Worm (Caenorhabditis elegans) whole organism, L3 larva: ENCODE measurements around the gene R10H10.4.

Experiments
- ceh-28 ChIP-seq: fragments of 150-350 bp; optimal IDR thresholded peaks from 2 replicates; lab custom pipeline; 2014; ENCODE audit warnings: missing biosample characterization, missing genetic modification reagents, missing genetic modification characterization
- ceh-82 ChIP-seq: fragments of 150-350 bp; optimal IDR thresholded peaks from 2 replicates; lab custom pipeline; 2014; ENCODE audit warnings: missing biosample characterization, missing genetic modification characterization
- elt-2 ChIP-seq: sonication (generic microtip); optimal IDR thresholded peaks from 2 replicates; lab custom pipeline; 2016; ENCODE audit warnings: missing genetic modification reagents, mild to moderate bottlenecking, missing genetic modification characterization, missing compliant biosample characterization
- fos-1 ChIP-seq: fragments of 150-350 bp; optimal IDR thresholded peaks from 2 replicates; lab custom pipeline; 2014; ENCODE audit warnings: missing biosample characterization, missing genetic modification characterization
- lin-15B ChIP-seq: fragments of 150-350 bp; optimal IDR thresholded peaks from 2 replicates; lab custom pipeline; 2014; ENCODE audit warnings: missing biosample characterization, missing genetic modification characterization
- nhr-237 ChIP-seq: fragments of 150-350 bp; optimal IDR thresholded peaks from 2 replicates; lab custom pipeline; 2014; ENCODE audit warnings: missing biosample characterization, missing genetic modification characterization
- nhr-77 ChIP-seq: fragments of 150-350 bp; optimal IDR thresholded peaks from 2 replicates; lab custom pipeline; 2014; ENCODE audit warnings: missing biosample characterization, missing genetic modification characterization
- snpc-4 ChIP-seq: fragments of 150-350 bp; optimal IDR thresholded peaks from 2 replicates; lab custom pipeline; 2014; ENCODE audit warnings: missing biosample characterization, missing genetic modification characterization
- tbx-2 ChIP-seq: sonication (generic microtip); optimal IDR thresholded peaks from 2 replicates; lab custom pipeline; 2016; ENCODE audit warnings: mild to moderate bottlenecking, missing genetic modification characterization, missing compliant biosample characterization
- unc-39 ChIP-seq: sonication (generic microtip); optimal IDR thresholded peaks from 4 replicates; lab custom pipeline; 2017; ENCODE audit warnings: missing biosample characterization, missing genetic modification characterization
- ztf-11 ChIP-seq: fragments of 150-350 bp; optimal IDR thresholded peaks from 2 replicates; lab custom pipeline; 2014; ENCODE audit warnings: missing biosample characterization, missing genetic modification characterization

DNA sequence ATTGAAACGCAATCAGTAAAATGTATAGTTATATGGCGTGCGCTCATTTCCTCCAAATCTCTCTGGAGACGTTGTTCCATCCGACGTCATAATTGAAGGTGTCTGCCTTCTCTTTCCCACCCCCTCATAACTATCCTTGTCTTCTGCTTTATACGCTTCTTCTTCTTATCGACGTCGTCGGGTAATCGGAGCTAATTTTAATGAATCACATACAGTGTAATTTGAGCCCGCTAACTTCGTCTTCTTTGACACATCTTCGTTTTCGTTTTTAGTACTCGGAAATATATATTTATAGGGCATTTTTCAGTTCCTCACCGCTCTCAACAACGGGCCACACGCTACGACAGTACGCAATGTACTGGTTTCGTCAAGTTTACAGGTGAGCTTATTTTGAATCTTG, 41.6 kb upstream of the R10H10.4 start, which contains the start of gene ins-1:
- TF ChIP-seq ztf-11 (tag; lab: Kevin White, UChicago) (no peak), snpc-4 (no peak), fos-1 (tag; lab: Kevin White, UChicago) (no peak), lin-15B (tag; lab: Kevin White, UChicago) (no peak), nhr-77 (tag; lab: Kevin White, UChicago) (no peak), tbx-2 (no peak), unc-39 (tag; lab: Kevin White, UChicago) (no peak), ceh-82 (tag; lab: Kevin White, UChicago) (no peak), nhr-237 (tag; lab: Kevin White, UChicago) (no peak), elt-2 (tag; lab: Kevin White, UChicago) (no peak), ceh-28 (tag; lab: Kevin White, UChicago) (no peak)
